Fruit fly (Drosophila melanogaster) whole organism, embryonic: ENCODE results near the gene haf.

Experiments
- C15 ChIP-seq: fragments of 200-800 bp; sonication (Bioruptor generic); IDR thresholded peaks from 3 replicates; pipeline ENCODE4 v1.3.6; 2022; ENCODE audit warnings: missing biosample characterization, missing genetic modification characterization
- CG10543 ChIP-seq: fragments of 200-800 bp; sonication (Bioruptor generic); optimal IDR thresholded peaks from 3 replicates; lab custom pipeline; 2017; ENCODE audit warnings: missing biosample characterization, mild to moderate bottlenecking, missing genetic modification characterization, moderate library complexity
- CG10565 ChIP-seq: fragments of 200-800 bp; sonication (Bioruptor generic); optimal IDR thresholded peaks from 3 replicates; lab custom pipeline; 2016; ENCODE audit warnings: missing biosample characterization, mild to moderate bottlenecking, missing genetic modification characterization
- CG10959 ChIP-seq: fragments of 200-800 bp; sonication (Bioruptor generic); IDR thresholded peaks from 2 replicates; pipeline ENCODE4 v1.3.6; 2022; ENCODE audit warnings: missing biosample characterization, missing genetic modification characterization
- CG11247 ChIP-seq: fragments of 200-800 bp; sonication (Bioruptor generic); IDR thresholded peaks from 2 replicates; pipeline ENCODE4 v1.3.6; 2022; ENCODE audit warnings: missing biosample characterization, missing genetic modification characterization
- CG12236 ChIP-seq: fragments of 200-800 bp; sonication (Bioruptor generic); optimal IDR thresholded peaks from 2 replicates; lab custom pipeline; 2016; ENCODE audit warnings: missing biosample characterization, missing genetic modification characterization
- CG13894 ChIP-seq: fragments of 200-800 bp; sonication (Bioruptor generic); optimal IDR thresholded peaks from 3 replicates; lab custom pipeline; 2018; ENCODE audit warnings: missing biosample characterization, mild to moderate bottlenecking, missing genetic modification characterization, moderate library complexity
- CG15073 ChIP-seq: fragments of 200-800 bp; sonication (Bioruptor generic); optimal IDR thresholded peaks from 2 replicates; lab custom pipeline; 2016; ENCODE audit warnings: missing biosample characterization, missing genetic modification characterization
- CG18476 ChIP-seq: fragments of 200-800 bp; sonication (Bioruptor generic); optimal IDR thresholded peaks from 2 replicates; lab custom pipeline; 2016; ENCODE audit warnings: missing biosample characterization, mild to moderate bottlenecking, missing genetic modification characterization
- CG31224 ChIP-seq: fragments of 200-800 bp; sonication (Bioruptor generic); IDR thresholded peaks from 2 replicates; pipeline ENCODE4 v1.3.6; 2022; ENCODE audit warnings: missing biosample characterization, missing genetic modification characterization
- CG3847 ChIP-seq: fragments of 200-800 bp; sonication (Bioruptor generic); IDR thresholded peaks from 2 replicates; pipeline ENCODE4 v1.3.6; 2022; ENCODE audit warnings: missing biosample characterization, missing genetic modification characterization
- CG4854 ChIP-seq: fragments of 200-800 bp; sonication (Bioruptor generic); optimal IDR thresholded peaks from 2 replicates; lab custom pipeline; 2016; ENCODE audit warnings: missing biosample characterization, missing genetic modification characterization, inconsistent platforms
- CG6254 ChIP-seq: fragments of 200-800 bp; sonication (Bioruptor generic); optimal IDR thresholded peaks from 3 replicates; lab custom pipeline; 2017; ENCODE audit warnings: mild to moderate bottlenecking, missing biosample characterization, missing genetic modification reagents, missing genetic modification characterization
- CrebB ChIP-seq: fragments of 200-800 bp; sonication (Bioruptor generic); optimal IDR thresholded peaks from 3 replicates; lab custom pipeline; 2018; ENCODE audit warnings: missing biosample characterization, mild to moderate bottlenecking, missing genetic modification characterization
- D ChIP-seq, 2 experiments: fragments of 200-800 bp in 1 of 2; fragments of >200 bp in 1 of 2; sonication (Bioruptor generic) in 1 of 2; optimal IDR thresholded peaks; 2 replicates in 1 of 2; 3 replicates in 1 of 2; lab custom pipeline; 2017; ENCODE audit warnings: mild to moderate bottlenecking in 1 of 2, missing biosample characterization in 1 of 2, missing genetic modification characterization in 1 of 2, missing genetic modification reagents in 1 of 2
- Fer3 ChIP-seq: fragments of 200-800 bp; sonication (Bioruptor generic); optimal IDR thresholded peaks from 2 replicates; lab custom pipeline; 2018; ENCODE audit warnings: missing biosample characterization, mild to moderate bottlenecking, missing genetic modification characterization, moderate library complexity
- HmgZ ChIP-seq: fragments of 200-800 bp; sonication (Bioruptor generic); optimal IDR thresholded peaks from 2 replicates; lab custom pipeline; 2018; ENCODE audit warnings: missing biosample characterization, mild to moderate bottlenecking, missing genetic modification characterization
- Hr3 ChIP-seq: fragments of 200-800 bp; sonication (Bioruptor generic); optimal IDR thresholded peaks from 3 replicates; lab custom pipeline; 2016; ENCODE audit warnings: missing biosample characterization, missing genetic modification characterization
- Lhr ChIP-seq: fragments of 200-800 bp; sonication (Bioruptor generic); optimal IDR thresholded peaks from 3 replicates; lab custom pipeline; 2017; ENCODE audit warnings: mild to moderate bottlenecking, missing biosample characterization, missing genetic modification reagents, missing genetic modification characterization
- MTF-1 ChIP-seq: fragments of 200-800 bp; sonication (Bioruptor generic); optimal IDR thresholded peaks from 2 replicates; lab custom pipeline; 2018; ENCODE audit warnings: missing biosample characterization, mild to moderate bottlenecking, missing genetic modification characterization, borderline replicate concordance
- NK7.1 ChIP-seq: fragments of 200-800 bp; sonication (Bioruptor generic); optimal IDR thresholded peaks from 3 replicates; lab custom pipeline; 2016; ENCODE audit warnings: missing biosample characterization, missing genetic modification characterization
- Pdp1 ChIP-seq, 2 experiments: fragments of 200-800 bp; sonication (Bioruptor generic); optimal IDR thresholded peaks; 3 replicates each; lab custom pipeline; 2016; ENCODE audit warnings: missing biosample characterization in 2 of 2, missing genetic modification characterization in 2 of 2, mild to moderate bottlenecking in 1 of 2, moderate library complexity in 1 of 2
- Poxn ChIP-seq: fragments of 200-800 bp; sonication (Bioruptor generic); IDR thresholded peaks from 2 replicates; pipeline ENCODE4 v1.3.6; 2022; ENCODE audit warnings: missing biosample characterization, missing genetic modification characterization
- Sin3A ChIP-seq: fragments of >200 bp; optimal IDR thresholded peaks from 2 replicates; lab custom pipeline; 2018
- abd-A ChIP-seq: fragments of 200-800 bp; sonication (Bioruptor generic); optimal IDR thresholded peaks from 3 replicates; lab custom pipeline; 2019; ENCODE audit warnings: missing biosample characterization, mild to moderate bottlenecking, missing genetic modification characterization, moderate library complexity
- amos ChIP-seq: fragments of 200-800 bp; sonication (Bioruptor generic); IDR thresholded peaks from 2 replicates; pipeline ENCODE4 v1.3.6; 2022; ENCODE audit warnings: missing biosample characterization, missing genetic modification characterization; ENCODE audit not compliant: partially characterized antibody
- ara ChIP-seq: fragments of 200-800 bp; sonication (Bioruptor generic); IDR thresholded peaks from 2 replicates; pipeline ENCODE4 v1.3.6; 2022; ENCODE audit warnings: missing biosample characterization, missing genetic modification characterization
- bcd ChIP-seq: fragments of 200-800 bp; sonication (Bioruptor generic); optimal IDR thresholded peaks from 2 replicates; lab custom pipeline; 2017; ENCODE audit warnings: missing biosample characterization, mild to moderate bottlenecking, missing genetic modification characterization
- cad ChIP-seq: fragments of >200 bp; optimal IDR thresholded peaks from 2 replicates; lab custom pipeline; 2017; ENCODE audit warnings: missing biosample characterization, missing genetic modification characterization
- emc ChIP-seq: fragments of 200-800 bp; sonication (Bioruptor generic); optimal IDR thresholded peaks from 2 replicates; lab custom pipeline; 2016; ENCODE audit warnings: missing biosample characterization, missing genetic modification characterization
- en ChIP-seq: fragments of 200-800 bp; sonication (Bioruptor generic); optimal IDR thresholded peaks from 2 replicates; lab custom pipeline; 2016; ENCODE audit warnings: missing biosample characterization, missing genetic modification characterization
- exex ChIP-seq: fragments of 200-800 bp; sonication (Bioruptor generic); optimal IDR thresholded peaks from 4 replicates; lab custom pipeline; 2018; ENCODE audit warnings: missing biosample characterization, mild to moderate bottlenecking, missing genetic modification characterization, moderate library complexity
- gfzf ChIP-seq: fragments of 200-800 bp; sonication (Bioruptor generic); optimal IDR thresholded peaks from 2 replicates; lab custom pipeline; 2016; ENCODE audit warnings: missing biosample characterization, mild to moderate bottlenecking, missing genetic modification characterization, moderate library complexity
- ham ChIP-seq: fragments of 200-800 bp; sonication (Bioruptor generic); IDR thresholded peaks from 2 replicates; pipeline ENCODE4 v1.3.6; 2022; ENCODE audit warnings: missing biosample characterization, missing genetic modification characterization
- hbn ChIP-seq: fragments of 200-800 bp; sonication (Bioruptor generic); IDR thresholded peaks from 2 replicates; pipeline ENCODE4 v1.3.6; 2022; ENCODE audit warnings: missing biosample characterization, missing genetic modification characterization; ENCODE audit not compliant: partially characterized antibody
- hkb ChIP-seq, 2 experiments: fragments of 200-800 bp in 1 of 2; fragments of >200 bp in 1 of 2; sonication (Bioruptor generic) in 1 of 2; IDR thresholded peaks in 1 of 2; optimal IDR thresholded peaks in 1 of 2; 2 replicates each; pipeline versions ENCODE4 v1.3.6 to Lab custom; 2017 to 2022; ENCODE audit warnings: missing biosample characterization in 1 of 2, missing genetic modification characterization in 1 of 2
- inv ChIP-seq: fragments of 200-800 bp; sonication (Bioruptor generic); IDR thresholded peaks from 2 replicates; pipeline ENCODE4 v1.3.6; 2022; ENCODE audit warnings: missing biosample characterization, missing genetic modification characterization; ENCODE audit not compliant: partially characterized antibody
- kay ChIP-seq: fragments of 200-800 bp; sonication (Bioruptor generic); optimal IDR thresholded peaks from 2 replicates; lab custom pipeline; 2016; ENCODE audit warnings: missing biosample characterization, missing genetic modification characterization
- mld ChIP-seq: fragments of 200-800 bp; sonication (Bioruptor generic); IDR thresholded peaks from 3 replicates; pipeline ENCODE4 v1.3.6; 2022; ENCODE audit warnings: missing biosample characterization, missing genetic modification characterization; ENCODE audit not compliant: partially characterized antibody
- nmo ChIP-seq: fragments of 200-800 bp; sonication (Bioruptor generic); optimal IDR thresholded peaks from 2 replicates; lab custom pipeline; 2018; ENCODE audit warnings: missing biosample characterization, mild to moderate bottlenecking, missing genetic modification characterization, moderate library complexity
- org-1 ChIP-seq: fragments of 200-800 bp; sonication (Bioruptor generic); optimal IDR thresholded peaks from 2 replicates; lab custom pipeline; 2017; ENCODE audit warnings: missing biosample characterization, missing genetic modification characterization
- p53 ChIP-seq: fragments of 200-800 bp; sonication (Bioruptor generic); optimal IDR thresholded peaks from 2 replicates; lab custom pipeline; 2016; ENCODE audit warnings: missing biosample characterization, missing genetic modification characterization
- peb ChIP-seq: fragments of 200-800 bp; sonication (Bioruptor generic); IDR thresholded peaks from 2 replicates; pipeline ENCODE4 v1.3.6; 2022; ENCODE audit warnings: missing biosample characterization, missing genetic modification characterization
- pho ChIP-seq: fragments of 200-800 bp; sonication (Bioruptor generic); optimal IDR thresholded peaks from 2 replicates; lab custom pipeline; 2016; ENCODE audit warnings: missing biosample characterization, missing genetic modification characterization
- pzg ChIP-seq: fragments of 200-800 bp; sonication (Bioruptor generic); optimal IDR thresholded peaks from 3 replicates; lab custom pipeline; 2018; ENCODE audit warnings: missing biosample characterization, mild to moderate bottlenecking, missing genetic modification characterization, moderate library complexity
- sc ChIP-seq, 3 experiments: fragments of >200 bp in 2 of 3; fragments of 200-800 bp in 1 of 3; sonication (Bioruptor generic) in 1 of 3; optimal IDR thresholded peaks; 2 replicates in 2 of 3; 3 replicates in 1 of 3; lab custom pipeline; 2017; ENCODE audit warnings: mild to moderate bottlenecking in 1 of 3, missing biosample characterization in 1 of 3, missing genetic modification characterization in 1 of 3, missing genetic modification reagents in 1 of 3
- sens-2 ChIP-seq: fragments of 200-800 bp; sonication (Bioruptor generic); IDR thresholded peaks from 2 replicates; pipeline ENCODE4 v1.3.6; 2022; ENCODE audit warnings: missing biosample characterization, missing genetic modification characterization

The haf gene

DNA sequence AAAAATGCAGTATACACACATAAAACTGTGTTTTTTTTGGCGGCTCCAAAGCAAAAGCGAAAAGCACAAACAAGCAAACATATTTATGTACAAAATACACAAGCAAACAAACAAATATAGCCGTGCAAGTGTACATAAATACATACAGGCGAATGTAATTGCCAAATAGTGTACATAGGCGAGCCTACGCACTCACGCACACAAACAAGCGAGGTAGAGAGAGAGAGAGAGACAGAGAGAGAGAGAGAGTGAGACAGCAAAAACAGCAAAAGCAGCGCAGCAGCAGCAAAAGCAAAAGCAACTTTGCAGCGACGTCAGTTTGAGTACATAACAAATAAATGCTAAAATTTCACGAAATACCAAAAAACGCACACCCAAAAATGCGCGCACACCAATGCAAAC is 93.7 kb downstream of the haf start (continued):
- no peak for TF ChIP-seq inv (GFP tag; lab: Robert Waterston, UW)
- peak; percentile 48 for TF ChIP-seq kay (GFP tag; lab: Kevin White, UChicago)
- TF ChIP-seq Fer3 = peak; percentile 85
- peak; percentile 45 for TF ChIP-seq emc (GFP tag; lab: Kevin White, UChicago)
- TF ChIP-seq CG3847 (GFP tag; lab: Robert Waterston, UW) = no peak
- no peak for TF ChIP-seq amos (GFP tag; lab: Robert Waterston, UW)
- no peak for TF ChIP-seq ham (GFP tag; lab: Robert Waterston, UW)
- TF ChIP-seq MTF-1 (GFP tag; lab: Kevin White, UChicago) = peak; percentile 94
- no peak for TF ChIP-seq pho
- TF ChIP-seq Lhr (GFP tag; lab: Kevin White, UChicago) = peak; percentile 89
- TF ChIP-seq ara (GFP tag; lab: Robert Waterston, UW) = peak; percentile 82

DNA sequence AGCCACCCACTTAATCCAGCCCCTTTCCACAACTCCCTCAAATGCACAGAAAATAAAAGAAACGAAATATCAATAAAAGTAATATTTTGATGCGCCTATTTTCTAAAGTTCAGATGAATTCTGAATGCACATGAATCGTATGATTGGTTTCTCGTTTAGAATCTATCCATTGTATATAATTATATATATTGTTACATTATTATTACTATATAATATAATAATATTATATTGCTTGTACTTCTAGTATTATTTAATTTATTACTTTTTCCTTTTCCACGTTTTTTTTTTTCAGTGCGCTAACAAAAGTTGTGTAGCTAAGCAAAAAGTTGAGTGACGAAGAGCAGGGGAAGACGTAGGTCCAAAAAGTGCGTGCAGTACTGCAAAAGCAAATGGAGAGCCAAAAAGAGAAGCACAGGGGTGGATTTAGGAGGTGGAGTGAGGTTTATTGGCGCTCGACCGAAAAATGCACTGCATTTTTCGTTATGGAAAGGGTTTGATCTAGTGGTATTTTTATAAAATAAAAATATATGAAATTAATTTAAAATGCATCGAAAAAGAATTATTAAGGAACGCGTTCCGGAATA is 94.4 kb downstream of the haf start:
- TF ChIP-seq C15 (peak; percentile 58; the same call in 2 of the 3 replicates), Hr3 (GFP tag; lab: Kevin White, UChicago) (peak; percentile 96), CG11247 (peak; percentile 88), hbn (no peak), CG31224 (GFP tag; lab: Robert Waterston, UW) (peak; percentile 79), CG6254 (GFP tag; lab: Kevin White, UChicago) (peak; percentile 88), abd-A (peak; percentile 53), CrebB (peak; percentile 74), Pdp1 (GFP tag; optimal IDR thresholded peaks at IDR 0.05; lab: Kevin White, UChicago) (peak; percentile 43 to 60), sens-2 (GFP tag; lab: Robert Waterston, UW) (peak; percentile 68; the same call in 1 of the 2 replicates), org-1 (GFP tag; lab: Kevin White, UChicago) (peak; percentile 89), CG10543 (GFP tag; lab: Kevin White, UChicago) (peak; percentile 72), nmo (GFP tag; lab: Kevin White, UChicago) (peak; percentile 97), HmgZ (tag; lab: Kevin White, UChicago) (no peak), en (GFP tag; lab: Kevin White, UChicago) (no peak), CG10959 (GFP tag; lab: Robert Waterston, UW) (peak; percentile 42), pzg (no peak), CG13894 (peak; percentile 88), CG12236 (GFP tag; lab: Kevin White, UChicago) (no peak), mld (no peak), CG4854 (GFP tag; lab: Kevin White, UChicago) (peak; percentile 41), CG15073 (GFP tag; lab: Kevin White, UChicago) (peak; percentile 5), sc (optimal IDR thresholded peaks at IDR 0.05; lab: Kevin White, UChicago) (no peak), sc (GFP tag; optimal IDR thresholded peaks at IDR 0.05; lab: Kevin White, UChicago) (peak; percentile 77), CG18476 (GFP tag; lab: Kevin White, UChicago) (peak; percentile 63), bcd (peak; percentile 94), NK7.1 (no peak), Poxn (GFP tag; lab: Robert Waterston, UW) (peak; percentile 56; the same call in 1 of the 2 replicates), exex (tag; lab: Kevin White, UChicago) (peak; percentile 70), peb (GFP tag; lab: Robert Waterston, UW) (peak; percentile 77), Sin3A (lab: Kevin White, UChicago) (no peak), gfzf (GFP tag; lab: Kevin White, UChicago) (no peak), cad (GFP tag; lab: Kevin White, UChicago) (no peak), D (optimal IDR thresholded peaks at IDR 0.05; lab: Kevin White, UChicago) (no peak), D (GFP tag; optimal IDR thresholded peaks at IDR 0.05; lab: Kevin White, UChicago) (peak; percentile 93), hkb (optimal IDR thresholded peaks at IDR 0.05; lab: Kevin White, UChicago) (no peak), hkb (GFP tag; IDR thresholded peaks at IDR 0.05; lab: Robert Waterston, UW) (peak; percentile 75), CG10565 (GFP tag; lab: Kevin White, UChicago) (no peak), p53 (no peak)
